Worm (Caenorhabditis elegans): Measurements from ENCODE around the gene Y49F6B.9.

- no peak for TF ChIP-seq T22C8.4 (GFP tag; IDR thresholded peaks at IDR 0.05)
- no peak for TF ChIP-seq med-1 (GFP tag; optimal IDR thresholded peaks at IDR 0.05; ENCODE audit: insufficient read depth)
- no peak for TF ChIP-seq klf-2 (GFP tag; conservative IDR thresholded peaks at IDR 0.05)
Measured at ce11 chrII:3458209-3458608, 41.0 kb downstream of the Y49F6B.9 start, which contains the start of the genes C16C8.26 and C16C8.19.

Data from whole organism, midembryonic.